Fruit fly (Drosophila melanogaster) whole organism, adult: ENCODE results near the gene Tbc1d22.

Experiments
- CG11617 ChIP-seq: fragments of 200-800 bp; sonication (Bioruptor generic); optimal IDR thresholded peaks from 2 replicates; lab custom pipeline; 2017; ENCODE audit warnings: mild to moderate bottlenecking, missing biosample characterization, missing genetic modification reagents, missing genetic modification characterization
- CG12768 ChIP-seq: fragments of 200-800 bp; sonication (Bioruptor generic); optimal IDR thresholded peaks from 2 replicates; lab custom pipeline; 2017; ENCODE audit warnings: missing biosample characterization, missing genetic modification characterization, mild to moderate bottlenecking, moderate library complexity, missing genetic modification reagents
- CG14711 ChIP-seq: fragments of 200-800 bp; sonication (Bioruptor generic); optimal IDR thresholded peaks from 2 replicates; lab custom pipeline; 2018; ENCODE audit warnings: missing biosample characterization, mild to moderate bottlenecking, missing genetic modification characterization, moderate library complexity
- CG1620 ChIP-seq: fragments of 200-800 bp; sonication (Bioruptor generic); optimal IDR thresholded peaks from 2 replicates; lab custom pipeline; 2016; ENCODE audit warnings: missing biosample characterization, missing genetic modification characterization
- CG33017 ChIP-seq: fragments of 200-800 bp; sonication (Bioruptor generic); optimal IDR thresholded peaks from 2 replicates; lab custom pipeline; 2018; ENCODE audit warnings: missing biosample characterization, mild to moderate bottlenecking, missing genetic modification characterization, moderate library complexity
- CG5204 ChIP-seq: fragments of 200-800 bp; sonication (Bioruptor generic); optimal IDR thresholded peaks from 2 replicates; lab custom pipeline; 2016; ENCODE audit warnings: missing biosample characterization, missing genetic modification characterization
- CG7045 ChIP-seq: fragments of 200-800 bp; sonication (Bioruptor generic); optimal IDR thresholded peaks from 2 replicates; lab custom pipeline; 2017; ENCODE audit warnings: missing biosample characterization, mild to moderate bottlenecking, missing genetic modification characterization
- CG7101 ChIP-seq: fragments of 200-800 bp; sonication (Bioruptor generic); optimal IDR thresholded peaks from 2 replicates; lab custom pipeline; 2018; ENCODE audit warnings: missing biosample characterization, mild to moderate bottlenecking, missing genetic modification characterization, moderate library complexity
- Clk ChIP-seq: fragments of 200-800 bp; sonication (Bioruptor generic); optimal IDR thresholded peaks from 2 replicates; lab custom pipeline; 2017; ENCODE audit warnings: missing biosample characterization, missing genetic modification characterization
- Crg-1 ChIP-seq: fragments of 200-800 bp; sonication (Bioruptor generic); optimal IDR thresholded peaks from 2 replicates; lab custom pipeline; 2016; ENCODE audit warnings: missing biosample characterization, missing genetic modification characterization
- Hr96 ChIP-seq: fragments of 200-800 bp; sonication (Bioruptor generic); optimal IDR thresholded peaks from 2 replicates; lab custom pipeline; 2016; ENCODE audit warnings: missing biosample characterization, missing genetic modification characterization
- Mnt ChIP-seq: fragments of 200-800 bp; sonication (Bioruptor generic); optimal IDR thresholded peaks from 2 replicates; lab custom pipeline; 2016; ENCODE audit warnings: missing biosample characterization, mild to moderate bottlenecking, missing genetic modification characterization
- bab1 ChIP-seq: fragments of 200-800 bp; sonication (Bioruptor generic); optimal IDR thresholded peaks from 3 replicates; lab custom pipeline; 2019; ENCODE audit warnings: missing biosample characterization, mild to moderate bottlenecking, missing genetic modification characterization, moderate library complexity
- cic ChIP-seq: fragments of 200-800 bp; sonication (Bioruptor generic); optimal IDR thresholded peaks from 2 replicates; lab custom pipeline; 2017; ENCODE audit warnings: missing biosample characterization, mild to moderate bottlenecking, missing genetic modification characterization, moderate library complexity
- cnc ChIP-seq, 2 experiments: fragments of >200 bp; optimal IDR thresholded peaks; 2 replicates each; lab custom pipeline; 2017
- kay ChIP-seq: fragments of 200-800 bp; sonication (Bioruptor generic); peaks from one replicate; lab custom pipeline; 2016; ENCODE audit warnings: missing biosample characterization, missing genetic modification characterization, borderline replicate concordance
- ovo ChIP-seq: fragments of 200-800 bp; sonication (Bioruptor generic); optimal IDR thresholded peaks from 2 replicates; lab custom pipeline; 2016; ENCODE audit warnings: missing biosample characterization, missing genetic modification characterization
- pad ChIP-seq: fragments of 200-800 bp; sonication (Bioruptor generic); optimal IDR thresholded peaks from 3 replicates; lab custom pipeline; 2017; ENCODE audit warnings: missing biosample characterization, missing genetic modification characterization, mild to moderate bottlenecking, moderate library complexity, missing genetic modification reagents
- tj ChIP-seq: fragments of 200-800 bp; sonication (Bioruptor generic); optimal IDR thresholded peaks from 3 replicates; lab custom pipeline; 2017; ENCODE audit warnings: missing biosample characterization, mild to moderate bottlenecking, missing genetic modification characterization, moderate library complexity
- toe ChIP-seq: fragments of 200-800 bp; sonication (Bioruptor generic); optimal IDR thresholded peaks from 2 replicates; lab custom pipeline; 2016; ENCODE audit warnings: missing biosample characterization, missing genetic modification characterization

The Tbc1d22 gene

DNA sequence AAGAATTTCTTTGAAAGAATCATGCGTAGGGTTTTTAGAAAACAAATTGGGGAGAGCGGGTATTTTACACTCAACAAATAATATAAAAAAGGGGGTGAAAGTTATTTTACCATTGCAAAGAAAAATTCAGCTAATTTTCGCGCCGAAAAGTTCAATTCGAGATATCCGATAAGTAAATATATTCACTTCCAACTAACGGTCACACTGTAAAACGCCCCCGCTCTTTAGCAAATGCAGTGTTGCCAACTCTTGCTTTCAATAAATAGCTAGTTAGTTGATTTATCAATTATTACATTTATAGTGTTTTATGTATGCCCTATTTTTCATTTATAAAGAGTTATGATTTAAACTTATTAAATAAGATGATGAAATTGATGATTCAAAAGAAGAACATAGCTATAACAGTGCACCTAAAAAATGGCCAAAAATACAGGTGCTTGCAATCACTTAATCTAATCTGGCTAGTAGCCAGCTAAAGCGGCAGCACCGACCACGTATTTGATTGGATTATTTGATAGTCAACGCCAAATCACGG is 36.3 kb downstream of the Tbc1d22 start, which contains the start of gene meigo:
TSS of gene meigo (plus strand) at position 51 of the 535 bp plus-strand sequence.
- TF ChIP-seq pad (GFP tag; lab: Kevin White, UChicago): peak; percentile 61
- no peak for TF ChIP-seq CG5204 (GFP tag; lab: Kevin White, UChicago)
- TF ChIP-seq CG11617: peak; percentile 73
- TF ChIP-seq Mnt (GFP tag; lab: Kevin White, UChicago): peak; percentile 70
- TF ChIP-seq ovo (GFP tag; lab: Kevin White, UChicago): peak; percentile 40
- peak; percentile 20 for TF ChIP-seq Crg-1 (GFP tag; lab: Kevin White, UChicago)
- peak; percentile 74 for TF ChIP-seq CG1620
- TF ChIP-seq Hr96 (GFP tag; lab: Kevin White, UChicago): no peak
- peak; percentile 42 for TF ChIP-seq tj (GFP tag; lab: Kevin White, UChicago)
- TF ChIP-seq CG7101 (tag; lab: Kevin White, UChicago): peak; percentile 77
- TF ChIP-seq cic (GFP tag; lab: Kevin White, UChicago): peak; percentile 53
- TF ChIP-seq cnc (optimal IDR thresholded peaks at IDR 0.05; lab: Kevin White, UChicago): no peak
- TF ChIP-seq CG33017 (tag; lab: Kevin White, UChicago): peak; percentile 78
- peak; percentile 30 for TF ChIP-seq Clk (GFP tag; lab: Kevin White, UChicago)
- no peak for TF ChIP-seq kay (GFP tag; lab: Kevin White, UChicago)
- peak; percentile 52 for TF ChIP-seq CG7045
- peak; percentile 94 for TF ChIP-seq CG14711
- peak; percentile 40 for TF ChIP-seq CG12768 (GFP tag; lab: Kevin White, UChicago)
- TF ChIP-seq toe (GFP tag; lab: Kevin White, UChicago): no peak
- TF ChIP-seq bab1 (GFP tag; lab: Kevin White, UChicago): peak; percentile 86

DNA sequence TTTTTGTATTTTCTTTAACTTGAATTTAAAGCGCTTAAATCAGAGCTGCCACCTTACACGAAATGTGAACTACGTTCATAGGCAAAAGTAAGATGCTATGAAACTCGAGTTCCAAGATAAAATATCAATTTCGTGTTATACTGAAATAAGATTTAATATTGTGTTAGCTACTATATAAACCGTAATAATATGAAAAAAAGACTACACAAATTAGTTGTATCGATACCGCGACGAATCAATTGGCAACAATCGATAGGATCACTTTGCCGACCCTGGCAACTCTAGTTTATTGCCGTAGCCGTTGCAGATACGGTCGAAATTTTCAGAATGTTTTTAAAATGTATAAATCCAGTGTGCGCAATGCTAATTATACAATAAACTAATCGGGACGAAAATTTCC is 38.5 kb downstream of the Tbc1d22 start, which contains the start of gene SNF4Agamma:
TSS of gene SNF4Agamma (plus strand) at position 282 of the 400 bp plus-strand sequence.
- TF ChIP-seq CG5204 (GFP tag; lab: Kevin White, UChicago) (no peak), bab1 (GFP tag; lab: Kevin White, UChicago) (peak; percentile 43), CG11617 (peak; percentile 20), CG7101 (tag; lab: Kevin White, UChicago) (peak; percentile 15), kay (GFP tag; lab: Kevin White, UChicago) (no peak), tj (GFP tag; lab: Kevin White, UChicago) (no peak), CG14711 (peak; percentile 98), cic (GFP tag; lab: Kevin White, UChicago) (no peak), CG1620 (peak; percentile 21), CG7045 (no peak), cnc (optimal IDR thresholded peaks at IDR 0.05; lab: Kevin White, UChicago) (no peak), pad (GFP tag; lab: Kevin White, UChicago) (no peak), Hr96 (GFP tag; lab: Kevin White, UChicago) (no peak), Crg-1 (GFP tag; lab: Kevin White, UChicago) (no peak), CG33017 (tag; lab: Kevin White, UChicago) (peak; percentile 36), ovo (GFP tag; lab: Kevin White, UChicago) (peak; percentile 13), toe (GFP tag; lab: Kevin White, UChicago) (no peak), Mnt (GFP tag; lab: Kevin White, UChicago) (peak; percentile 47), CG12768 (GFP tag; lab: Kevin White, UChicago) (no peak), Clk (GFP tag; lab: Kevin White, UChicago) (no peak)

DNA sequence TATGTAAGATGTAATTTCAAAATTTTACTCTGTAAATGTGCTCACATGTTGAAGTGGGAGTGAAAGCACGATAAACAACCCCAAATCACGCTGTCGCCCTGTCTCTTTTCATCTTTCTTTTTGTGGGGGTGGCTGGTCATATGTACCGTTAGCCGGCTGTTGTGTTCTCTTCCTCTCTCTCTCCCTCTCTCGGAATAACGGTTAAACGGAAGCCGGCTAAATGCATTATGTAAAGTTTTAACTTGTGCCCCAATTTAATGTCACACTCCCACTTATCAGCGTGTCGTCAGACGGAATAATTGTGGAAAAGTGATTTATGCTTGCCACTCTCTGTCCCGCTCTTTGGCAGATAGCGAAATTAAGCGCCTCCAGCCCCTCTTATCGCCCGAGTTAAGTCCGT is 39.3 kb downstream of the Tbc1d22 start:
- peak; percentile 66 for TF ChIP-seq ovo (GFP tag; lab: Kevin White, UChicago)
- no peak for TF ChIP-seq Mnt (GFP tag; lab: Kevin White, UChicago)
- no peak for TF ChIP-seq CG11617
- TF ChIP-seq Crg-1 (GFP tag; lab: Kevin White, UChicago): no peak

DNA sequence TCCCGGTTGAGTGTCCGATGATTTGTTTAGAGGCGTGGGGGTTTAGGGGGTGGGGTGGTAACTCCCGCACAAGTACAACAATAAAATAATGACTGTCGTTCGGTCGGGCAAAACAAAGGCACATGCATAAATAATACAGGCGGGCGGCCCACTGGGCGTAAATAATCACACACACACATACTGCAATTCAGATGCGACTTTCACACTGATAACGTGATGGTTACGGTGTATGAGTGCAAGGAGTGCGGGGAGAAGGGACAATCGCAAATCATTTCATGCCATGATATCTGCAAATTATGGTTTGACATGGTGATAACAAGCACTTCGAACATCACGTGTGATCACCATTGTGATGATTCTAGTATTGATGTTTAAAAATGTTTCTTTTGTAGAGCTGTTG is 48.1 kb downstream of the Tbc1d22 start:
- peak; percentile 21 for TF ChIP-seq Mnt (GFP tag; lab: Kevin White, UChicago)
- TF ChIP-seq CG14711: no peak
- peak; percentile 51 for TF ChIP-seq cic (GFP tag; lab: Kevin White, UChicago)
- peak; percentile 1 for TF ChIP-seq CG12768 (GFP tag; lab: Kevin White, UChicago)
- TF ChIP-seq CG11617: no peak
- TF ChIP-seq CG1620: no peak

DNA sequence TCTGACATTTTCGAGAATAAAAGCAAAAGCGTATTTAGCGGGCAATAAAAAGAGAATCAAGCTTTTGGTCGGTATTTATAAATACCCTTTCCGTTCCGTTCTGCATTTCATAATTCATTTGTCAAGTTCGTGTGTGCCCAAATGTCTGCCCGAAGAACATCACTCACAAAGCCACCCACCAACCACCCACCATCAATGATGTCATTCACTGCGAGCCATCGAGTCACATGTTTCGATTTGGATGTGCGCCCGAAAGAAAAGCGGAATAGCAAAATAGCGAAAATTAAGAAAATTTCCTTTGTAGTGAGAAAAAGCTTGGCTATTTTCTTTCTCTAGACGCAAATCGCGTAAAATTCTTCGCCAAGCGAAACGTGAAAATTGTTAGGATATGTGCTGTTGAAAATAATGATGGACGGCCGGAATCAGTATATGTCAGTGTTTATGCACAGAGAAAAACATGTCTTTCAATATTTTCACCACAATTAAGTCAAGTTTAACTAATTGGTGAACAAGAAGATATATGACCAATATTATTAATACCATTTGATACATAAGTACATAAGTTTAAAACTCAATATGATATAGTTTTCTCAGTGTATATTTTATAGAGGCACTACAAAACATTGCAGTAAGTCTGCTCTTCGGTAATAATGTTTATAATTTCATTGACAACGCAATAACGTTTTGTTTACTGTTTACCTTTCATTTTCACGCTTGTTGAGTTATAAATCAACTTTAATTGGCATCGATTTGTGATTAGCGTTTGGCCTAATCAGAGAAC is 49.3 kb downstream of the Tbc1d22 start:
- TF ChIP-seq ovo (GFP tag; lab: Kevin White, UChicago): no peak
- TF ChIP-seq Mnt (GFP tag; lab: Kevin White, UChicago): peak; percentile 24
- TF ChIP-seq cnc (optimal IDR thresholded peaks at IDR 0.05; lab: Kevin White, UChicago): no peak
- TF ChIP-seq CG33017 (tag; lab: Kevin White, UChicago): peak; percentile 55
- peak; percentile 66 for TF ChIP-seq CG11617
- no peak for TF ChIP-seq Clk (GFP tag; lab: Kevin White, UChicago)
- TF ChIP-seq cic (GFP tag; lab: Kevin White, UChicago): no peak
- no peak for TF ChIP-seq pad (GFP tag; lab: Kevin White, UChicago)
- peak; percentile 3 for TF ChIP-seq CG1620
- TF ChIP-seq Hr96 (GFP tag; lab: Kevin White, UChicago): no peak
- TF ChIP-seq CG14711: no peak
- TF ChIP-seq Crg-1 (GFP tag; lab: Kevin White, UChicago): no peak
- TF ChIP-seq CG7101 (tag; lab: Kevin White, UChicago): peak; percentile 65
- peak; percentile 27 for TF ChIP-seq tj (GFP tag; lab: Kevin White, UChicago)
- TF ChIP-seq toe (GFP tag; lab: Kevin White, UChicago): no peak
- no peak for TF ChIP-seq kay (GFP tag; lab: Kevin White, UChicago)
- no peak for TF ChIP-seq bab1 (GFP tag; lab: Kevin White, UChicago)
- TF ChIP-seq CG5204 (GFP tag; lab: Kevin White, UChicago): peak; percentile 55
- peak; percentile 9 for TF ChIP-seq CG7045
- TF ChIP-seq CG12768 (GFP tag; lab: Kevin White, UChicago): peak; percentile 21
